Worm (Caenorhabditis elegans) whole organism, early embryonic: ENCODE data around the gene K10D11.6.

Experiments used
- B0310.2 ChIP-seq: sonication (generic microtip); optimal IDR thresholded peaks from 2 replicates; lab custom pipeline; 2016; ENCODE audit warnings: mild to moderate bottlenecking, missing genetic modification characterization, missing compliant biosample characterization
- F13C5.2 ChIP-seq: sonication (generic microtip); optimal IDR thresholded peaks from 2 replicates; lab custom pipeline; 2017; ENCODE audit warnings: mild to moderate bottlenecking, missing genetic modification characterization, inconsistent platforms, missing compliant biosample characterization
- aly-1 ChIP-seq: sonication (generic microtip); optimal IDR thresholded peaks from 2 replicates; lab custom pipeline; 2016; ENCODE audit warnings: missing genetic modification characterization, missing compliant biosample characterization
- ama-1 ChIP-seq: fragments of 150-350 bp; optimal IDR thresholded peaks from 2 replicates; lab custom pipeline; 2014
- ceh-36 ChIP-seq: sonication (generic microtip); optimal IDR thresholded peaks from 2 replicates; lab custom pipeline; 2016; ENCODE audit warnings: missing genetic modification characterization, inconsistent platforms, missing compliant biosample characterization
- ets-7 ChIP-seq: sonication (generic microtip); optimal IDR thresholded peaks from 2 replicates; lab custom pipeline; 2016; ENCODE audit warnings: missing genotype, missing genetic modification characterization, missing compliant biosample characterization
- hnd-1 ChIP-seq: sonication (generic microtip); optimal IDR thresholded peaks from 2 replicates; lab custom pipeline; 2016; ENCODE audit warnings: missing genetic modification characterization, missing compliant biosample characterization
- sea-1 ChIP-seq: fragments of 200-800 bp; sonication (Bioruptor generic); conservative IDR thresholded peaks from 2 replicates; pipeline ENCODE4 v1.3.6; 2022; ENCODE audit warnings: missing genetic modification characterization, missing compliant biosample characterization
- tbx-37 ChIP-seq: fragments of 200-800 bp; sonication (Bioruptor generic); conservative IDR thresholded peaks from 2 replicates; pipeline ENCODE4 v1.3.6; 2022; ENCODE audit warnings: missing genetic modification reagents, missing genetic modification characterization, missing compliant biosample characterization
- tra-4 ChIP-seq: sonication (generic microtip); optimal IDR thresholded peaks from 2 replicates; lab custom pipeline; 2017; ENCODE audit warnings: missing genetic modification characterization, missing compliant biosample characterization

ce11 chrIV:12964648-12965047 is 24.6 kb downstream of the K10D11.6 start:
- no peak for TF ChIP-seq aly-1
- TF ChIP-seq ama-1 (lab: Kevin White, UChicago) = no peak
- TF ChIP-seq sea-1 (GFP tag; lab: Robert Waterston, UW) = no peak
- TF ChIP-seq ets-7 (tag; lab: Kevin White, UChicago) = no peak
- TF ChIP-seq tra-4 (tag; lab: Kevin White, UChicago) = no peak
- TF ChIP-seq B0310.2 (tag; lab: Kevin White, UChicago) = no peak
- no peak for TF ChIP-seq ceh-36 (tag; lab: Kevin White, UChicago)
- TF ChIP-seq hnd-1 (tag; lab: Kevin White, UChicago) = no peak
- TF ChIP-seq F13C5.2 = no peak
- TF ChIP-seq tbx-37 (GFP tag; lab: Robert Waterston, UW) = no peak
